Fruit fly (Drosophila melanogaster) whole organism, prepupa: Measurements from ENCODE around the gene gdl-ORF39.
A peak's percentile ranks its signal among the peaks of the same experiment; 100 is the strongest.

Experiments
- CG10631 ChIP-seq: fragments of 200-800 bp; sonication (Bioruptor generic); optimal IDR thresholded peaks from 2 replicates; lab custom pipeline; 2016; ENCODE audit warnings: missing biosample characterization, missing genetic modification characterization
- CG10669 ChIP-seq: fragments of 200-800 bp; sonication (Bioruptor generic); optimal IDR thresholded peaks from 3 replicates; lab custom pipeline; 2018; ENCODE audit warnings: missing biosample characterization, mild to moderate bottlenecking, missing genetic modification characterization, moderate library complexity
- CG11294 ChIP-seq: fragments of 200-800 bp; sonication (Bioruptor generic); IDR thresholded peaks from 2 replicates; pipeline ENCODE4 v1.3.6; 2022; ENCODE audit warnings: missing biosample characterization, missing genetic modification characterization
- CG11902 ChIP-seq: fragments of 200-800 bp; sonication (Bioruptor generic); optimal IDR thresholded peaks from 3 replicates; lab custom pipeline; 2016; ENCODE audit warnings: missing biosample characterization, missing genetic modification characterization
- CG15336 ChIP-seq: fragments of 200-800 bp; sonication (Bioruptor generic); IDR thresholded peaks from 2 replicates; pipeline ENCODE4 v1.3.6; 2022; ENCODE audit warnings: missing biosample characterization, missing genetic modification characterization
- CG16779 ChIP-seq: fragments of 200-800 bp; sonication (Bioruptor generic); optimal IDR thresholded peaks from 3 replicates; lab custom pipeline; 2017; ENCODE audit warnings: missing biosample characterization, mild to moderate bottlenecking, missing genetic modification characterization
- CG31627 ChIP-seq: fragments of 200-800 bp; sonication (Bioruptor generic); optimal IDR thresholded peaks from 3 replicates; lab custom pipeline; 2016; ENCODE audit warnings: missing biosample characterization, missing genetic modification characterization
- CG32006 ChIP-seq: fragments of 200-800 bp; sonication (Bioruptor generic); optimal IDR thresholded peaks from 3 replicates; lab custom pipeline; 2017; ENCODE audit warnings: missing biosample characterization, mild to moderate bottlenecking, missing genetic modification characterization
- CG34406 ChIP-seq: fragments of 200-800 bp; sonication (Bioruptor generic); optimal IDR thresholded peaks from 3 replicates; lab custom pipeline; 2016; ENCODE audit warnings: missing biosample characterization, missing genetic modification characterization
- CG3919 ChIP-seq: fragments of 200-800 bp; sonication (Bioruptor generic); optimal IDR thresholded peaks from 3 replicates; lab custom pipeline; 2016; ENCODE audit warnings: missing biosample characterization, missing genetic modification characterization
- CG6276 ChIP-seq: fragments of 200-800 bp; sonication (Bioruptor generic); optimal IDR thresholded peaks from 2 replicates; lab custom pipeline; 2017; ENCODE audit warnings: missing biosample characterization, mild to moderate bottlenecking, missing genetic modification characterization
- CG6792 ChIP-seq: fragments of 200-800 bp; sonication (Bioruptor generic); optimal IDR thresholded peaks from 3 replicates; lab custom pipeline; 2016; ENCODE audit warnings: missing biosample characterization, missing genetic modification characterization
- CG6808 ChIP-seq: fragments of 200-800 bp; sonication (Bioruptor generic); optimal IDR thresholded peaks from 3 replicates; lab custom pipeline; 2017; ENCODE audit warnings: missing biosample characterization, missing genetic modification characterization, mild to moderate bottlenecking, moderate library complexity, missing genetic modification reagents
- CG8119 ChIP-seq: fragments of 200-800 bp; sonication (Bioruptor generic); IDR thresholded peaks from 3 replicates; pipeline ENCODE4 v1.3.6; 2022; ENCODE audit warnings: missing biosample characterization, missing genetic modification characterization
- CG8319 ChIP-seq: fragments of 200-800 bp; sonication (Bioruptor generic); optimal IDR thresholded peaks from 3 replicates; lab custom pipeline; 2016; ENCODE audit warnings: missing biosample characterization, missing genetic modification characterization
- CG8632 ChIP-seq: fragments of 200-800 bp; sonication (Bioruptor generic); optimal IDR thresholded peaks from 3 replicates; lab custom pipeline; 2016; ENCODE audit warnings: missing biosample characterization, missing genetic modification characterization
- CG9139 ChIP-seq: fragments of 200-800 bp; sonication (Bioruptor generic); optimal IDR thresholded peaks from 3 replicates; lab custom pipeline; 2017; ENCODE audit warnings: missing biosample characterization, mild to moderate bottlenecking, missing genetic modification characterization
- Eip75B ChIP-seq: fragments of 200-800 bp; sonication (Bioruptor generic); optimal IDR thresholded peaks from 3 replicates; lab custom pipeline; 2016; ENCODE audit warnings: missing biosample characterization, missing genetic modification characterization
- Eip78C ChIP-seq: fragments of 200-800 bp; sonication (Bioruptor generic); peaks from one replicate; lab custom pipeline; 2016; ENCODE audit warnings: missing biosample characterization, missing genetic modification characterization
- Eip93F ChIP-seq: fragments of 200-800 bp; sonication (Bioruptor generic); optimal IDR thresholded peaks from 2 replicates; lab custom pipeline; 2016; ENCODE audit warnings: missing biosample characterization, mild to moderate bottlenecking, missing genetic modification characterization
- Ets21C ChIP-seq: fragments of 200-800 bp; sonication (Bioruptor generic); optimal IDR thresholded peaks from 3 replicates; lab custom pipeline; 2016; ENCODE audit warnings: missing biosample characterization, missing genetic modification characterization
- Ets96B ChIP-seq: fragments of 200-800 bp; optimal IDR thresholded peaks from 2 replicates; lab custom pipeline; 2019; ENCODE audit warnings: missing biosample characterization, mild to moderate bottlenecking, missing genetic modification characterization, moderate library complexity
- Gug ChIP-seq: fragments of 200-800 bp; sonication (Bioruptor generic); IDR thresholded peaks from 2 replicates; pipeline ENCODE4 v1.3.6; 2022; ENCODE audit warnings: missing biosample characterization, missing genetic modification characterization
- Hr38 ChIP-seq: sonication (Bioruptor generic); optimal IDR thresholded peaks from 2 replicates; lab custom pipeline; 2016; ENCODE audit warnings: missing biosample characterization, missing genetic modification characterization
- Lpt ChIP-seq: fragments of 200-800 bp; sonication (Bioruptor generic); optimal IDR thresholded peaks from 3 replicates; lab custom pipeline; 2016; ENCODE audit warnings: missing biosample characterization, missing genetic modification characterization
- Met ChIP-seq: fragments of 200-800 bp; sonication (Bioruptor generic); optimal IDR thresholded peaks from 3 replicates; lab custom pipeline; 2016; ENCODE audit warnings: missing biosample characterization, missing genetic modification characterization
- OdsH ChIP-seq: fragments of 200-800 bp; sonication (Bioruptor generic); optimal IDR thresholded peaks from 3 replicates; lab custom pipeline; 2016; ENCODE audit warnings: missing biosample characterization, missing genetic modification characterization
- Smox ChIP-seq: fragments of 200-800 bp; sonication (Bioruptor generic); optimal IDR thresholded peaks from 3 replicates; lab custom pipeline; 2016; ENCODE audit warnings: missing biosample characterization, missing genetic modification characterization
- Sox14 ChIP-seq: fragments of 200-800 bp; sonication (Bioruptor generic); optimal IDR thresholded peaks from 3 replicates; lab custom pipeline; 2016; ENCODE audit warnings: missing biosample characterization, missing genetic modification characterization
- acj6 ChIP-seq: fragments of 200-800 bp; sonication (Bioruptor generic); optimal IDR thresholded peaks from 3 replicates; lab custom pipeline; 2016; ENCODE audit warnings: missing biosample characterization, missing genetic modification characterization
- eg ChIP-seq: fragments of 200-800 bp; sonication (Bioruptor generic); IDR thresholded peaks from 3 replicates; pipeline ENCODE4 v1.3.6; 2022; ENCODE audit warnings: missing biosample characterization, missing genetic modification characterization
- esn ChIP-seq: fragments of 200-800 bp; sonication (Bioruptor generic); optimal IDR thresholded peaks from 2 replicates; lab custom pipeline; 2016; ENCODE audit warnings: missing biosample characterization, mild to moderate bottlenecking, missing genetic modification characterization, moderate library complexity
- fd59A ChIP-seq: fragments of 200-800 bp; sonication (Bioruptor generic); optimal IDR thresholded peaks from 2 replicates; lab custom pipeline; 2017; ENCODE audit warnings: missing biosample characterization, mild to moderate bottlenecking, missing genetic modification characterization, missing genetic modification reagents
- fd85E ChIP-seq: fragments of 200-800 bp; sonication (Bioruptor generic); optimal IDR thresholded peaks from 3 replicates; lab custom pipeline; 2016; ENCODE audit warnings: missing biosample characterization, missing genetic modification characterization
- fkh ChIP-seq: fragments of 200-800 bp; sonication (Bioruptor generic); optimal IDR thresholded peaks from 3 replicates; lab custom pipeline; 2017; ENCODE audit warnings: missing biosample characterization, mild to moderate bottlenecking, missing genetic modification characterization, moderate library complexity
- lz ChIP-seq: fragments of 200-800 bp; sonication (Bioruptor generic); optimal IDR thresholded peaks from 3 replicates; lab custom pipeline; 2016; ENCODE audit warnings: missing biosample characterization, missing genetic modification characterization
- net ChIP-seq: fragments of 200-800 bp; sonication (Bioruptor generic); optimal IDR thresholded peaks from 3 replicates; lab custom pipeline; 2016; ENCODE audit warnings: missing biosample characterization, missing genetic modification characterization
- pdm3 ChIP-seq: fragments of 200-800 bp; sonication (Bioruptor generic); optimal IDR thresholded peaks from 3 replicates; lab custom pipeline; 2016; ENCODE audit warnings: missing biosample characterization, missing genetic modification characterization
- salr ChIP-seq, 2 experiments: fragments of 200-800 bp; sonication (Bioruptor generic); optimal IDR thresholded peaks; 3 replicates each; lab custom pipeline; 2016 to 2018; ENCODE audit warnings: missing biosample characterization in 2 of 2, missing genetic modification characterization in 2 of 2, mild to moderate bottlenecking in 1 of 2
- spab ChIP-seq: fragments of 200-800 bp; sonication (Bioruptor generic); optimal IDR thresholded peaks from 2 replicates; lab custom pipeline; 2017; ENCODE audit warnings: missing biosample characterization, mild to moderate bottlenecking, missing genetic modification characterization, missing genetic modification reagents
- ss ChIP-seq, 2 experiments: fragments of 200-800 bp; sonication (Bioruptor generic); optimal IDR thresholded peaks; 2 replicates in 1 of 2; 3 replicates in 1 of 2; lab custom pipeline; 2017 to 2018; ENCODE audit warnings: mild to moderate bottlenecking in 2 of 2, missing biosample characterization in 2 of 2, missing genetic modification characterization in 2 of 2, moderate library complexity in 1 of 2
- svp ChIP-seq: fragments of 200-800 bp; sonication (Bioruptor generic); peaks from one replicate; lab custom pipeline; 2016; ENCODE audit warnings: missing biosample characterization, missing genetic modification characterization
- topi ChIP-seq: fragments of 200-800 bp; sonication (Bioruptor generic); optimal IDR thresholded peaks from 3 replicates; lab custom pipeline; 2016; ENCODE audit warnings: missing biosample characterization, missing genetic modification characterization
- vri ChIP-seq: fragments of 200-800 bp; sonication (Bioruptor generic); optimal IDR thresholded peaks from 3 replicates; lab custom pipeline; 2016; ENCODE audit warnings: missing biosample characterization, mild to moderate bottlenecking, missing genetic modification characterization

gdl-ORF39 gene

dm6 chr3L:15501646-15501972 lies 7.6 kb upstream of the gdl-ORF39 start:
- TF ChIP-seq Eip78C (peak; percentile 47), eg (GFP tag; lab: Robert Waterston, UW) (0 out of 3 replicates have a peak, but pooled peaks have one; percentile 12), lz (GFP tag; lab: Kevin White, UChicago) (no peak)

dm6 chr3L:15502256-15502655 lies 7.0 kb upstream of the gdl-ORF39 start:
- TF ChIP-seq Met (GFP tag; lab: Kevin White, UChicago), result no peak
- TF ChIP-seq vri (GFP tag; lab: Kevin White, UChicago), result peak; percentile 1
- no peak for TF ChIP-seq acj6 (GFP tag; lab: Kevin White, UChicago)

- TF ChIP-seq vri (GFP tag; lab: Kevin White, UChicago) (no peak), pdm3 (GFP tag; lab: Kevin White, UChicago) (no peak), CG3919 (GFP tag; lab: Kevin White, UChicago) (no peak), Eip78C (no peak), CG6792 (GFP tag; lab: Kevin White, UChicago) (no peak), Lpt (no peak), CG10669 (no peak), Ets21C (GFP tag; lab: Kevin White, UChicago) (no peak), OdsH (GFP tag; lab: Kevin White, UChicago) (no peak), ss (GFP tag; optimal IDR thresholded peaks at IDR 0.05; lab: Kevin White, UChicago) (no peak), eg (GFP tag; lab: Robert Waterston, UW) (no peak), CG8632 (GFP tag; lab: Kevin White, UChicago) (no peak), salr (GFP tag; optimal IDR thresholded peaks at IDR 0.05; lab: Kevin White, UChicago) (no peak), fd85E (no peak), Met (GFP tag; lab: Kevin White, UChicago) (no peak), CG32006 (no peak), fd59A (no peak)
Measured at dm6 chr3L:15504687-15505086, 4.6 kb upstream of the gdl-ORF39 start, which contains the start of gene CG7857. Gene CG7857, minus strand, starts transcription at chr3L:15504894.

- TF ChIP-seq esn (GFP tag; lab: Kevin White, UChicago), result peak; percentile 16
- no peak for TF ChIP-seq Smox (GFP tag; lab: Kevin White, UChicago)
- TF ChIP-seq pdm3 (GFP tag; lab: Kevin White, UChicago), result no peak
- no peak for TF ChIP-seq Lpt
- TF ChIP-seq salr (GFP tag; optimal IDR thresholded peaks at IDR 0.05; lab: Kevin White, UChicago), result no peak
- TF ChIP-seq Ets96B (tag; lab: Kevin White, UChicago), result no peak
- TF ChIP-seq Sox14, result no peak
- TF ChIP-seq Met (GFP tag; lab: Kevin White, UChicago), result no peak
- no peak for TF ChIP-seq spab (GFP tag; lab: Kevin White, UChicago)
- peak; percentile 24 for TF ChIP-seq CG31627 (GFP tag; lab: Kevin White, UChicago)
- no peak for TF ChIP-seq CG16779 (tag; lab: Kevin White, UChicago)
- TF ChIP-seq ss (GFP tag; optimal IDR thresholded peaks at IDR 0.05; lab: Kevin White, UChicago), result no peak
- no peak for TF ChIP-seq CG6276
- no peak for TF ChIP-seq CG10631 (GFP tag; lab: Kevin White, UChicago)
- TF ChIP-seq CG6808 (GFP tag; lab: Kevin White, UChicago), result peak; percentile 45
- peak; percentile 80 for TF ChIP-seq svp (GFP tag; lab: Kevin White, UChicago)
- TF ChIP-seq Hr38 (GFP tag; lab: Kevin White, UChicago), result no peak
- peak; percentile 5 for TF ChIP-seq CG32006
- no peak for TF ChIP-seq CG8119 (GFP tag; lab: Robert Waterston, UW)
- TF ChIP-seq net (GFP tag; lab: Kevin White, UChicago), result no peak
- TF ChIP-seq Eip75B, result no peak
- no peak for TF ChIP-seq CG11902 (GFP tag; lab: Kevin White, UChicago)
- TF ChIP-seq OdsH (GFP tag; lab: Kevin White, UChicago), result no peak
- TF ChIP-seq Gug (GFP tag; lab: Robert Waterston, UW), result no peak
- no peak for TF ChIP-seq CG9139 (GFP tag; lab: Kevin White, UChicago)
- TF ChIP-seq CG3919 (GFP tag; lab: Kevin White, UChicago), result no peak
- TF ChIP-seq fkh, result no peak
- TF ChIP-seq CG10669, result peak; percentile 11
- TF ChIP-seq eg (GFP tag; lab: Robert Waterston, UW), result no peak
- TF ChIP-seq CG15336 (GFP tag; lab: Robert Waterston, UW), result no peak
- no peak for TF ChIP-seq Eip93F (GFP tag; lab: Kevin White, UChicago)
- TF ChIP-seq CG34406 (GFP tag; lab: Kevin White, UChicago), result no peak
- TF ChIP-seq topi (GFP tag; lab: Kevin White, UChicago), result no peak
- TF ChIP-seq CG8319 (GFP tag; lab: Kevin White, UChicago), result no peak
- TF ChIP-seq CG11294, result no peak
- no peak for TF ChIP-seq vri (GFP tag; lab: Kevin White, UChicago)
Measured at dm6 chr3L:15506174-15506926, 2.9 kb upstream of the gdl-ORF39 start.
